Worm (Caenorhabditis elegans) whole organism, midembryonic: ENCODE data around the gene pkc-3.
"Not testable (repeated sequence)": the region's sequence is repeated elsewhere in the genome, so short reads cannot be mapped to it uniquely, and the experiment has no call there.

ENCODE experiments used
- cog-1 ChIP-seq: sonication (generic microtip); optimal IDR thresholded peaks from 2 replicates; lab custom pipeline; 2016; ENCODE audit warnings: missing genetic modification characterization, missing compliant biosample characterization
- flt-1 ChIP-seq: fragments of 200-800 bp; sonication (Bioruptor generic); IDR thresholded peaks from 2 replicates; pipeline ENCODE4 v1.3.6; 2022; ENCODE audit warnings: missing genetic modification characterization, missing compliant biosample characterization
- klf-2 ChIP-seq: fragments of 200-800 bp; sonication (Bioruptor generic); conservative IDR thresholded peaks from 2 replicates; pipeline ENCODE4 v1.3.6; 2022; ENCODE audit warnings: missing genetic modification reagents, missing genetic modification characterization, missing compliant biosample characterization
- med-1 ChIP-seq: sonication (generic microtip); optimal IDR thresholded peaks from 2 replicates; lab custom pipeline; 2017; ENCODE audit warnings: missing genetic modification characterization, mild to moderate bottlenecking, missing compliant biosample characterization, antibody characterized with exemption, missing genetic modification reagents; ENCODE audit not compliant: insufficient read depth
- ref-1 ChIP-seq: fragments of 200-800 bp; sonication (Bioruptor generic); conservative IDR thresholded peaks from 2 replicates; pipeline ENCODE4 v1.3.6; 2022; ENCODE audit warnings: missing genetic modification reagents, missing genetic modification characterization, missing compliant biosample characterization
- tab-1 ChIP-seq: fragments of 200-800 bp; sonication (Bioruptor generic); IDR thresholded peaks from 2 replicates; pipeline ENCODE4 v1.3.6; 2022; ENCODE audit warnings: missing genetic modification characterization, missing compliant biosample characterization
- ztf-23 ChIP-seq: fragments of 200-800 bp; sonication (Bioruptor generic); IDR thresholded peaks from 2 replicates; pipeline ENCODE4 v1.3.6; 2022; ENCODE audit warnings: missing genetic modification reagents, missing genetic modification characterization, missing compliant biosample characterization
- ztf-29 ChIP-seq: fragments of 200-800 bp; sonication (Bioruptor generic); IDR thresholded peaks from 2 replicates; pipeline ENCODE4 v1.3.6; 2022; ENCODE audit warnings: missing genetic modification reagents, missing genetic modification characterization, missing compliant biosample characterization

- TF ChIP-seq med-1; ref-1 (GFP tag; lab: Robert Waterston, UW); cog-1 (tag; lab: Kevin White, UChicago): not testable (repeated sequence)
- TF ChIP-seq ztf-23 (GFP tag; lab: Robert Waterston, UW), result peak; percentile 92
- peak; percentile 87 for TF ChIP-seq flt-1 (GFP tag; lab: Robert Waterston, UW)
- TF ChIP-seq tab-1 (GFP tag; lab: Robert Waterston, UW), result peak; percentile 81
- TF ChIP-seq klf-2 (GFP tag; lab: Robert Waterston, UW), result peak; percentile 81
- peak; percentile 75 for TF ChIP-seq ztf-29 (GFP tag; lab: Robert Waterston, UW)
These were observed 33.5 kb upstream of the pkc-3 start for ce11 chrII:5346350-5346749.
